Worm (Caenorhabditis elegans): ENCODE data around the gene ZK1248.11.

- no peak for TF ChIP-seq sox-4 (tag; optimal IDR thresholded peaks at IDR 0.05)
- TF ChIP-seq efl-3 (GFP tag; optimal IDR thresholded peaks at IDR 0.05) = no peak
- TF ChIP-seq C04F5.9 (tag; optimal IDR thresholded peaks at IDR 0.05) = no peak
- TF ChIP-seq unc-30 (tag; optimal IDR thresholded peaks at IDR 0.05) = no peak
- TF ChIP-seq pqm-1 (tag; optimal IDR thresholded peaks at IDR 0.05) = no peak
- TF ChIP-seq lin-39 (tag; optimal IDR thresholded peaks at IDR 0.05) = no peak
- TF ChIP-seq zag-1 (tag; optimal IDR thresholded peaks at IDR 0.05) = no peak
Observed at ce11 chrII:5874130-5874529, 45.7 kb upstream of the ZK1248.11 start.

Data from whole organism, L1 larva.